Fruit fly (Drosophila melanogaster) Kc167 (cell line): ENCODE results near the gene Svil.

Experiments used
- Myc ChIP-seq: fragments of >200 bp; optimal IDR thresholded peaks from 2 replicates; lab custom pipeline; 2017; ENCODE audit warnings: missing external identifiers
- Sin3A ChIP-seq: fragments of >200 bp; optimal IDR thresholded peaks from 2 replicates; lab custom pipeline; 2018; ENCODE audit warnings: missing external identifiers
- h ChIP-seq: fragments of >200 bp; optimal IDR thresholded peaks from 3 replicates; lab custom pipeline; 2018; ENCODE audit warnings: missing external identifiers
- insv ChIP-seq: fragments of >200 bp; optimal IDR thresholded peaks from 3 replicates; lab custom pipeline; 2018; ENCODE audit warnings: missing external identifiers
- psq ChIP-seq: fragments of >200 bp; optimal IDR thresholded peaks from 2 replicates; lab custom pipeline; 2017; ENCODE audit warnings: missing external identifiers
- ttk ChIP-seq: sonication (Bioruptor generic); optimal IDR thresholded peaks from 2 replicates; lab custom pipeline; 2017; ENCODE audit warnings: missing external identifiers

DNA sequence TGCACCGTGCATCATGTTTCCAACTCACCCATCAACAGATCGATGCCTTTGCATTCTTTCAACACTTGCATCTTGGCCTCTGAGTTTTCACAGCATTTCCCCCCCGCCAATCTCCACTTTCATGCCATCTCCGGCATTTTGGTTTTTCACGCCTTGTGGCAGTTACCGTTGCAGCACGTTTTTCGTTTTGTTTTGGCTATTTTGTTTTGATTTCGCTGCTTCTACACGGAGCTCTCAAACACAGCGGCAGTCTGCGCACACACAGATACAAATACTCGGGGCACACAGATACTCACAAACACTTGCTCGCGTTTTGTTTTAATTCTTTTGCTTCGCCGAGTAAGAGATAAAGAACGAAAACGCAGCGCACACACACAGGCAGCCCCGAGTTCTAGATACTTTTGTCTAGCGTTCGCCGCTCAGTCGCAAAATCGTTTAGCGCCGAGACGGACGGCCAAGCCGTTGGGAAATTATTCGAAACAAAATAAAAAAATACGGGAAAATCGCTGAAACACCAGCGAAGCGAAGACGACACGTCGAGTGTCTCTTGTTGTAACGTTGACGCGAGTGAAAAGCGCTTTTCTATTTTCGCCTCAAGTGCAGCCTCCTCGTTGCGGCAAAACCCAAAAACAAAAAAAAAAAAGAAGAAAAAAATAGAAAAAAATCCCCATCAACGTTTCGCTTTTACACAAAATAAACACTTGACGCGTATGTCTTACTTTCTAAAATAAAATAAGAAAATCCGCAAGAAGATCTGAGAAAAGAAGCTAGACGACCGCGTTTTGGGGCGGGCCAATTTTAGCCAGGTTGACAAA is 51.2 kb downstream of the Svil start:
- TF ChIP-seq Sin3A (lab: Kevin White, UChicago) (no peak), h (lab: Kevin White, UChicago) (no peak), ttk (lab: Kevin White, UChicago) (no peak), psq (lab: Kevin White, UChicago) (no peak), Myc (no peak), insv (no peak)
